Fruit fly (Drosophila melanogaster) whole organism, embryonic: ENCODE measurements around the gene CG9662.

ENCODE experiments used
- Adf1 ChIP-seq: fragments of 200-800 bp; sonication (Bioruptor generic); IDR thresholded peaks from 2 replicates; pipeline ENCODE4 v1.3.6; 2022; ENCODE audit warnings: missing biosample characterization, missing genetic modification characterization
- BtbVII ChIP-seq: fragments of 200-800 bp; sonication (Bioruptor generic); optimal IDR thresholded peaks from 3 replicates; lab custom pipeline; 2017; ENCODE audit warnings: missing biosample characterization, mild to moderate bottlenecking, missing genetic modification characterization
- CG15479 ChIP-seq: fragments of 200-800 bp; sonication (Bioruptor generic); optimal IDR thresholded peaks from 3 replicates; lab custom pipeline; 2019; ENCODE audit warnings: missing biosample characterization, mild to moderate bottlenecking, missing genetic modification characterization, moderate library complexity
- CG15696 ChIP-seq: fragments of 200-800 bp; sonication (Bioruptor generic); optimal IDR thresholded peaks from 2 replicates; lab custom pipeline; 2019; ENCODE audit warnings: missing biosample characterization, mild to moderate bottlenecking, missing genetic modification characterization, moderate library complexity
- CG16815 ChIP-seq: fragments of 200-800 bp; sonication (Bioruptor generic); optimal IDR thresholded peaks from 3 replicates; lab custom pipeline; 2017; ENCODE audit warnings: missing biosample characterization, mild to moderate bottlenecking, missing genetic modification characterization
- CG17385 ChIP-seq: fragments of 200-800 bp; sonication (Bioruptor generic); optimal IDR thresholded peaks from 3 replicates; lab custom pipeline; 2018; ENCODE audit warnings: missing biosample characterization, mild to moderate bottlenecking, missing genetic modification characterization
- CG17912 ChIP-seq: fragments of 200-800 bp; sonication (Bioruptor generic); optimal IDR thresholded peaks from 2 replicates; lab custom pipeline; 2018; ENCODE audit warnings: missing biosample characterization, mild to moderate bottlenecking, missing genetic modification characterization
- CG18599 ChIP-seq: fragments of 200-800 bp; sonication (Bioruptor generic); optimal IDR thresholded peaks from 3 replicates; lab custom pipeline; 2017; ENCODE audit warnings: missing biosample characterization, missing genetic modification characterization, mild to moderate bottlenecking, moderate library complexity, missing genetic modification reagents
- CG2678 ChIP-seq: fragments of 200-800 bp; sonication (Bioruptor generic); optimal IDR thresholded peaks from 3 replicates; lab custom pipeline; 2019; ENCODE audit warnings: missing biosample characterization, mild to moderate bottlenecking, missing genetic modification characterization, moderate library complexity
- CG4854 ChIP-seq: fragments of 200-800 bp; sonication (Bioruptor generic); optimal IDR thresholded peaks from 2 replicates; lab custom pipeline; 2016; ENCODE audit warnings: missing biosample characterization, missing genetic modification characterization, inconsistent platforms
- CG6765 ChIP-seq: fragments of 200-800 bp; sonication (Bioruptor generic); optimal IDR thresholded peaks from 3 replicates; lab custom pipeline; 2017; ENCODE audit warnings: missing biosample characterization, mild to moderate bottlenecking, missing genetic modification characterization
- CG6813 ChIP-seq: fragments of 200-800 bp; sonication (Bioruptor generic); optimal IDR thresholded peaks from 2 replicates; lab custom pipeline; 2017; ENCODE audit warnings: missing biosample characterization, missing genetic modification characterization, mild to moderate bottlenecking, moderate library complexity, missing genetic modification reagents
- CG7372 ChIP-seq: fragments of 200-800 bp; sonication (Bioruptor generic); IDR thresholded peaks from 2 replicates; pipeline ENCODE4 v1.3.6; 2022; ENCODE audit warnings: missing biosample characterization, missing genetic modification characterization
- CG9876 ChIP-seq: fragments of 200-800 bp; sonication (Bioruptor generic); optimal IDR thresholded peaks from 2 replicates; lab custom pipeline; 2016; ENCODE audit warnings: missing biosample characterization, missing genetic modification characterization
- CG9932 ChIP-seq: fragments of 200-800 bp; sonication (Bioruptor generic); IDR thresholded peaks from 2 replicates; pipeline ENCODE4 v1.3.6; 2022; ENCODE audit warnings: missing biosample characterization, missing genetic modification characterization
- D19A ChIP-seq: fragments of 200-800 bp; optimal IDR thresholded peaks from 3 replicates; lab custom pipeline; 2019; ENCODE audit warnings: missing biosample characterization, mild to moderate bottlenecking, missing genetic modification characterization, moderate library complexity
- Deaf1 ChIP-seq: fragments of 200-800 bp; optimal IDR thresholded peaks from 3 replicates; lab custom pipeline; 2019; ENCODE audit warnings: missing biosample characterization, mild to moderate bottlenecking, missing genetic modification characterization, moderate library complexity
- Dip2 ChIP-seq: fragments of 200-800 bp; sonication (Bioruptor generic); IDR thresholded peaks from 2 replicates; pipeline ENCODE4 v1.3.6; 2022; ENCODE audit warnings: missing biosample characterization, missing genetic modification characterization
- Drgx ChIP-seq: fragments of 200-800 bp; sonication (Bioruptor generic); IDR thresholded peaks from 2 replicates; pipeline ENCODE4 v1.3.6; 2022; ENCODE audit warnings: missing biosample characterization, missing genetic modification characterization
- Ets65A ChIP-seq: fragments of 200-800 bp; sonication (Bioruptor generic); peaks from one replicate; lab custom pipeline; 2016; ENCODE audit warnings: missing biosample characterization, missing genetic modification characterization
- GATAe ChIP-seq: fragments of 200-800 bp; sonication (Bioruptor generic); conservative IDR thresholded peaks from 2 replicates; pipeline ENCODE4 v1.3.6; 2022; ENCODE audit warnings: missing biosample characterization, missing genetic modification characterization
- Hey ChIP-seq: fragments of 200-800 bp; sonication (Bioruptor generic); optimal IDR thresholded peaks from 3 replicates; lab custom pipeline; 2018; ENCODE audit warnings: missing biosample characterization, mild to moderate bottlenecking, missing genetic modification characterization
- Med ChIP-seq: fragments of 200-800 bp; sonication (Bioruptor generic); peaks from one replicate; lab custom pipeline; 2016; ENCODE audit warnings: missing biosample characterization, missing genetic modification characterization, mild to moderate bottlenecking, inconsistent platforms, moderate library complexity
- Nf-YB ChIP-seq: fragments of 200-800 bp; sonication (Bioruptor generic); optimal IDR thresholded peaks from 3 replicates; lab custom pipeline; 2019; ENCODE audit warnings: missing biosample characterization, mild to moderate bottlenecking, missing genetic modification characterization, moderate library complexity
- Pdp1 ChIP-seq, 2 experiments: fragments of 200-800 bp; sonication (Bioruptor generic); optimal IDR thresholded peaks; 3 replicates each; lab custom pipeline; 2016; ENCODE audit warnings: missing biosample characterization in 2 of 2, missing genetic modification characterization in 2 of 2, mild to moderate bottlenecking in 1 of 2, moderate library complexity in 1 of 2
- Stat92E ChIP-seq, 3 experiments: fragments of >200 bp in 2 of 3; fragments of 200-800 bp in 1 of 3; sonication (Bioruptor generic) in 1 of 3; optimal IDR thresholded peaks; 2 replicates each; lab custom pipeline; 2017 to 2019; ENCODE audit warnings: missing biosample characterization in 3 of 3, missing genetic modification characterization in 3 of 3, mild to moderate bottlenecking in 1 of 3, moderate library complexity in 1 of 3
- Trl ChIP-seq, 3 experiments: fragments of >200 bp in 2 of 3; fragments of 200-800 bp in 1 of 3; sonication (Bioruptor generic) in 1 of 3; optimal IDR thresholded peaks; 2 replicates in 1 of 3; 3 replicates in 2 of 3; lab custom pipeline; 2016 to 2017; ENCODE audit warnings: missing biosample characterization in 1 of 3, missing genetic modification characterization in 1 of 3
- ac ChIP-seq: fragments of 200-800 bp; sonication (Bioruptor generic); optimal IDR thresholded peaks from 3 replicates; lab custom pipeline; 2017; ENCODE audit warnings: missing biosample characterization, mild to moderate bottlenecking, missing genetic modification characterization
- aop ChIP-seq: fragments of 200-800 bp; sonication (Bioruptor generic); IDR thresholded peaks from 2 replicates; pipeline ENCODE4 v1.3.6; 2022; ENCODE audit warnings: missing biosample characterization, missing genetic modification characterization
- cg ChIP-seq: fragments of 200-800 bp; sonication (Bioruptor generic); optimal IDR thresholded peaks from 3 replicates; lab custom pipeline; 2019; ENCODE audit warnings: missing biosample characterization, mild to moderate bottlenecking, missing genetic modification characterization, moderate library complexity
- crp ChIP-seq, 2 experiments: fragments of 200-800 bp; sonication (Bioruptor generic); optimal IDR thresholded peaks; 2 replicates in 1 of 2; 3 replicates in 1 of 2; lab custom pipeline; 2017; ENCODE audit warnings: missing biosample characterization in 2 of 2, missing genetic modification characterization in 2 of 2, mild to moderate bottlenecking in 1 of 2, moderate library complexity in 1 of 2
- gt ChIP-seq: fragments of 200-800 bp; sonication (Bioruptor generic); IDR thresholded peaks from 2 replicates; pipeline ENCODE4 v1.3.6; 2022; ENCODE audit warnings: missing biosample characterization, missing genetic modification characterization
- hb ChIP-seq: fragments of 200-800 bp; sonication (Bioruptor generic); IDR thresholded peaks from 3 replicates; pipeline ENCODE4 v1.3.6; 2022; ENCODE audit warnings: missing biosample characterization, missing genetic modification characterization; ENCODE audit not compliant: partially characterized antibody
- hkb ChIP-seq, 2 experiments: fragments of 200-800 bp in 1 of 2; fragments of >200 bp in 1 of 2; sonication (Bioruptor generic) in 1 of 2; IDR thresholded peaks in 1 of 2; optimal IDR thresholded peaks in 1 of 2; 2 replicates each; pipeline versions ENCODE4 v1.3.6 to Lab custom; 2017 to 2022; ENCODE audit warnings: missing biosample characterization in 1 of 2, missing genetic modification characterization in 1 of 2
- kni ChIP-seq: fragments of 200-800 bp; sonication (Bioruptor generic); optimal IDR thresholded peaks from 3 replicates; lab custom pipeline; 2017; ENCODE audit warnings: mild to moderate bottlenecking, missing biosample characterization, missing genetic modification reagents, missing genetic modification characterization
- mirr ChIP-seq: fragments of 200-800 bp; sonication (Bioruptor generic); optimal IDR thresholded peaks from 3 replicates; lab custom pipeline; 2018; ENCODE audit warnings: missing biosample characterization, mild to moderate bottlenecking, missing genetic modification characterization
- pfk ChIP-seq: fragments of 200-800 bp; sonication (Bioruptor generic); optimal IDR thresholded peaks from 2 replicates; lab custom pipeline; 2018; ENCODE audit warnings: missing biosample characterization, mild to moderate bottlenecking, missing genetic modification characterization, moderate library complexity
- slbo ChIP-seq: fragments of 200-800 bp; sonication (Bioruptor generic); IDR thresholded peaks from 2 replicates; pipeline ENCODE4 v1.3.6; 2022; ENCODE audit warnings: missing biosample characterization, missing genetic modification characterization
- sqz ChIP-seq: fragments of 200-800 bp; sonication (Bioruptor generic); optimal IDR thresholded peaks from 3 replicates; lab custom pipeline; 2018; ENCODE audit warnings: missing biosample characterization, mild to moderate bottlenecking, missing genetic modification characterization
- stwl ChIP-seq: fragments of 200-800 bp; sonication (Bioruptor generic); optimal IDR thresholded peaks from 3 replicates; lab custom pipeline; 2018; ENCODE audit warnings: missing biosample characterization, mild to moderate bottlenecking, missing genetic modification characterization, moderate library complexity
- tna ChIP-seq: fragments of 200-800 bp; sonication (Bioruptor generic); IDR thresholded peaks from 2 replicates; pipeline ENCODE4 v1.3.6; 2022; ENCODE audit warnings: missing biosample characterization, missing genetic modification characterization; ENCODE audit not compliant: partially characterized antibody
- tx ChIP-seq: fragments of 200-800 bp; sonication (Bioruptor generic); optimal IDR thresholded peaks from 2 replicates; lab custom pipeline; 2016; ENCODE audit warnings: missing biosample characterization, missing genetic modification characterization
- vnd ChIP-seq: fragments of 200-800 bp; sonication (Bioruptor generic); IDR thresholded peaks from 3 replicates; pipeline ENCODE4 v1.3.6; 2022; ENCODE audit warnings: missing biosample characterization, missing genetic modification characterization; ENCODE audit not compliant: partially characterized antibody
- wek ChIP-seq: fragments of 200-800 bp; sonication (Bioruptor generic); optimal IDR thresholded peaks from 3 replicates; lab custom pipeline; 2018; ENCODE audit warnings: missing biosample characterization, mild to moderate bottlenecking, missing genetic modification characterization, moderate library complexity

The CG9662 gene

dm6 chr2L:3371340-3371739, 5.2 kb downstream of the CG9662 start:
- TF ChIP-seq Med (GFP tag; lab: Kevin White, UChicago) = peak; percentile 79
- no peak for TF ChIP-seq Nf-YB (GFP tag; lab: Kevin White, UChicago)
- TF ChIP-seq BtbVII (GFP tag; lab: Kevin White, UChicago) = no peak
- no peak for TF ChIP-seq CG4854 (GFP tag; lab: Kevin White, UChicago)
- 0 out of 2 replicates have a peak, but pooled peaks have one; percentile 30 for TF ChIP-seq slbo (GFP tag; lab: Robert Waterston, UW)
- TF ChIP-seq ac (GFP tag; lab: Kevin White, UChicago) = no peak
- peak; percentile 92 for TF ChIP-seq Ets65A (GFP tag; lab: Kevin White, UChicago)
- TF ChIP-seq D19A (tag; lab: Kevin White, UChicago) = peak; percentile 61
- TF ChIP-seq Deaf1 (tag; lab: Kevin White, UChicago) = peak; percentile 27
- peak; percentile 58 for TF ChIP-seq Drgx (GFP tag; lab: Robert Waterston, UW)

- TF ChIP-seq CG9876 (GFP tag; lab: Kevin White, UChicago) (no peak), Stat92E (GFP tag; optimal IDR thresholded peaks at IDR 0.05; lab: Kevin White, UChicago) (no peak), Trl (optimal IDR thresholded peaks at IDR 0.05; lab: Kevin White, UChicago) (no peak), Trl (GFP tag; optimal IDR thresholded peaks at IDR 0.05; lab: Kevin White, UChicago) (no peak), hb (no peak), wek (GFP tag; lab: Kevin White, UChicago) (no peak), Med (GFP tag; lab: Kevin White, UChicago) (peak; percentile 8), aop (GFP tag; lab: Robert Waterston, UW) (no peak), tna (no peak), mirr (peak; percentile 25), CG9932 (GFP tag; lab: Robert Waterston, UW) (no peak), tx (GFP tag; lab: Kevin White, UChicago) (no peak), Drgx (GFP tag; lab: Robert Waterston, UW) (no peak), crp (GFP tag; optimal IDR thresholded peaks at IDR 0.05; lab: Kevin White, UChicago) (no peak), CG6765 (no peak), sqz (no peak), CG6813 (GFP tag; lab: Kevin White, UChicago) (no peak)
Observed at dm6 chr2L:3370920-3371319, 5.6 kb downstream of the CG9662 start.

- TF ChIP-seq CG7372 (GFP tag; lab: Robert Waterston, UW) (no peak), Dip2 (GFP tag; lab: Robert Waterston, UW) (no peak), Hey (tag; lab: Kevin White, UChicago) (no peak), Nf-YB (GFP tag; lab: Kevin White, UChicago) (no peak), CG16815 (GFP tag; lab: Kevin White, UChicago) (no peak), CG15479 (no peak), Pdp1 (GFP tag; optimal IDR thresholded peaks at IDR 0.05; lab: Kevin White, UChicago) (no peak), kni (GFP tag; lab: Kevin White, UChicago) (no peak)
Observed at dm6 chr2L:3369822-3370221, 6.7 kb downstream of the CG9662 start.

dm6 chr2L:3369083-3369653, 7.4 kb downstream of the CG9662 start:
- TF ChIP-seq CG17385 (GFP tag; lab: Kevin White, UChicago) = no peak
- TF ChIP-seq cg (GFP tag; lab: Kevin White, UChicago) = peak; percentile 45
- TF ChIP-seq CG2678 (tag; lab: Kevin White, UChicago) = peak; percentile 5
- TF ChIP-seq pfk (GFP tag; lab: Kevin White, UChicago) = no peak
- no peak for TF ChIP-seq CG15696
- no peak for TF ChIP-seq tx (GFP tag; lab: Kevin White, UChicago)
- no peak for TF ChIP-seq CG17912
- TF ChIP-seq CG18599 (GFP tag; lab: Kevin White, UChicago) = peak; percentile 60
- TF ChIP-seq Adf1 (GFP tag; lab: Robert Waterston, UW) = 0 out of 2 replicates have a peak, but pooled peaks have one; percentile 25
- no peak for TF ChIP-seq gt (GFP tag; lab: Robert Waterston, UW)
- peak; percentile 92 for TF ChIP-seq GATAe (GFP tag; lab: Robert Waterston, UW)
- no peak for TF ChIP-seq Stat92E (GFP tag; optimal IDR thresholded peaks at IDR 0.05; lab: Kevin White, UChicago)
- TF ChIP-seq vnd (GFP tag; lab: Robert Waterston, UW) = no peak
- no peak for TF ChIP-seq hkb (optimal IDR thresholded peaks at IDR 0.05; lab: Kevin White, UChicago)
- 0 out of 2 replicates have a peak, but pooled peaks have one; percentile 20 for TF ChIP-seq hkb (GFP tag; IDR thresholded peaks at IDR 0.05; lab: Robert Waterston, UW)
- TF ChIP-seq stwl (tag; lab: Kevin White, UChicago) = no peak
